Fruit fly (Drosophila melanogaster) S2 (cell line): Measurements from ENCODE around the gene eIF3l.

Experiments used
- CG8478 ChIP-seq: fragments of >200 bp; optimal IDR thresholded peaks from 2 replicates; lab custom pipeline; 2018
- CTCF ChIP-seq, 2 experiments: fragments of >200 bp; optimal IDR thresholded peaks; 2 replicates each; lab custom pipeline; 2018

- no peak for TF ChIP-seq CG8478 (lab: Kevin White, UChicago)
- no peak for TF ChIP-seq CTCF (optimal IDR thresholded peaks at IDR 0.05; lab: Kevin White, UChicago)
Measured at dm6 chr3L:12114188-12114587, 31.7 kb downstream of the eIF3l start.
